Worm (Caenorhabditis elegans): ENCODE data around the gene F13C5.3.
A peak's percentile ranks its signal among the peaks of the same experiment; 100 is the strongest.

The F13C5.3 gene

DNA sequence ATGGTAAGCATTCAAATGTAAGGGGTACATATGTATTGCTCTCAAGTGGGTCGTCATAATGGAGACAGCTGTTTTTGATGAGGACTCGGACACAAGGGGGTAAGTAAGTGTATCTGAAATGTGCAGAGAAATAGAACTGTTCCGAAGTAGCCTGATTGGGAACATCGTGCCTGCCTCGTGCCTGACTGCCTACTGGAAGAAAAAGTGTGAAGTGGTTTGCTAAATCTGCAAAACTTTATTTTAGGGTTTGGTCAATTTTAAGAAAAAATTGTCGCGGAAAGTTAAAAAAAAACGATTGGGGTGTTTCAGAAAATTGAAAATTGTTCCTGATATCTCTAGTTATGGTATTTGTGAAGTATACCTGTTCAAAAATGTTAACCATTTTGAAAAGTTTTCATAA is 42.2 kb downstream of the F13C5.3 start, which contains the start of gene hlh-19:
hlh-19 (minus strand) TSS at position 101 of the 400 bp plus-strand sequence.
- no peak for TF ChIP-seq egl-27 (tag; optimal IDR thresholded peaks at IDR 0.05)
- TF ChIP-seq alr-1 (tag; optimal IDR thresholded peaks at IDR 0.05; ENCODE audit: borderline replicate concordance): no peak
- TF ChIP-seq snu-23 (GFP tag; optimal IDR thresholded peaks at IDR 0.05): no peak
- no peak for TF ChIP-seq efl-3 (GFP tag; optimal IDR thresholded peaks at IDR 0.05)
- TF ChIP-seq fkh-4 (tag; optimal IDR thresholded peaks at IDR 0.05; ENCODE audit: borderline replicate concordance): no peak
- no peak for TF ChIP-seq sup-37 (GFP tag; optimal IDR thresholded peaks at IDR 0.05)
- no peak for TF ChIP-seq rnt-1 (tag; optimal IDR thresholded peaks at IDR 0.05)
- no peak for TF ChIP-seq pqm-1 (tag; optimal IDR thresholded peaks at IDR 0.05)
- TF ChIP-seq efl-1 (optimal IDR thresholded peaks at IDR 0.05): no peak
- no peak for TF ChIP-seq efl-1 (GFP tag; optimal IDR thresholded peaks at IDR 0.05 in 1 of 2)
- no peak for TF ChIP-seq grh-1 (GFP tag; IDR thresholded peaks at IDR 0.05)
- TF ChIP-seq ztf-11 (tag; optimal IDR thresholded peaks at IDR 0.05): no peak
- no peak for TF ChIP-seq lsy-2 (tag; optimal IDR thresholded peaks at IDR 0.05)
- TF ChIP-seq dpl-1 (GFP tag; optimal IDR thresholded peaks at IDR 0.05): no peak
- no peak for TF ChIP-seq elt-3 (tag; optimal IDR thresholded peaks at IDR 0.05)
- no peak for TF ChIP-seq ama-1 (optimal IDR thresholded peaks at IDR 0.05)
- no peak for TF ChIP-seq hlh-4 (tag; optimal IDR thresholded peaks at IDR 0.05)

DNA sequence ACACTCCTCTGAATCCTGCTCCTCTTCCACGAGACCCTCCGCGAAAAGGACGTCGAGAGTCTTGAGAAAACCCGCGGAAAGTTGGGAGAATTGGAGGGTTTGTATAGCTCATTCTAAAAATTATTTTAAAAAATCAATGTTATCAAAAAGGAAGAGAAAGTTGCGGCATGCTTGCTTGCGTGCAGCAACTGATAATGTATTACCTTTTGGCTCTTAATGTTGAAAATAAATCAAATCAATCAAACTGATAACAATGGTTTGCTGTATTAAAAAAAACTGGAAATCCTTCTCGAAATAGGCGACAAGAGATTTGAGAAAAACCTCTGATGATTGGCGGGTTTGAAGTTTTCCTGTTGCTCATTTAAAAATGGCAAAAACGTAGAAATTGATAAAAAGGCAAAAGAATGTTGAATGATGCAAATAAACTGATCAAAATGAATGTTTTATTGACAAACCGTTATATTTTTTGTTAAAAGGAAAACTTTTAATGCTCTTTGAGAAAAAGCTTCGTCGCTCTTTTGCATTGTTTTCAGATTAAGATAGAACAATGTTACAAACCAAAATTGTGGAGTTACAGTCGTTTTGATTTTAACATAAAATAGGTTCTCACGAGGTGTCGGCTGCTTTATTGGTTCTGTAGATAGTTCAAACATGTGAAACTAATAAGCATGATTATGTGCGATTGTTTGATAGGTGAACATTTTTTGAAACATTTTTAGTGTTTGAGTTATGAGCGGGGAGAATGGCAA is 44.2 kb downstream of the F13C5.3 start:
- TF ChIP-seq elt-2 (tag; optimal IDR thresholded peaks at IDR 0.05): peak; percentile 66
- no peak for TF ChIP-seq efl-1 (optimal IDR thresholded peaks at IDR 0.05)
- no peak for TF ChIP-seq efl-1 (GFP tag; optimal IDR thresholded peaks at IDR 0.05 in 1 of 2)

DNA sequence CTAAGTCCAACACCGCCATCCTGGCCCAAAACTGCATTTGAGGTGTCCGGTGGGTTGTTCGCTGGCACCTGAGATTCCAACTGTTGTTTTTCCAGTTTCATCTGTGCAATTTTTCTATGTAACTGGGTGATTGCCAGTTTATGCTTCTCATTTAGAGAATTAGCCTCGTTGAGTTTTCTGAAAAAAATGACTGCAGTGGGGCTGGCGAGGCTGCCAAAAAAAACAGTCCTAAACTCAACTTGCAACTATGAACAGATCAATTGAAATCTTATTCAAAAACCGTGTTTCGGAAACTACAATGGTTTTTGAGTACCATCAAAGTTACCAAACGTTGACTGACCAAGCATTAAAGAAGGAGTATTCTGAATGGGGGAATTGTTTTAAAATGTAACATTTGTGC is 45.5 kb downstream of the F13C5.3 start, which contains the start of gene F57C12.6:
F57C12.6 (minus strand) TSS at position 101 of the 400 bp plus-strand sequence.
- no peak for TF ChIP-seq aly-2 (tag; optimal IDR thresholded peaks at IDR 0.05)
- TF ChIP-seq C04F5.9 (tag; optimal IDR thresholded peaks at IDR 0.05): no peak
- TF ChIP-seq vab-15 (tag; optimal IDR thresholded peaks at IDR 0.05): no peak
- no peak for TF ChIP-seq fos-1 (tag; optimal IDR thresholded peaks at IDR 0.05)
- TF ChIP-seq zag-1 (tag; optimal IDR thresholded peaks at IDR 0.05): no peak
- TF ChIP-seq mdl-1 (tag; optimal IDR thresholded peaks at IDR 0.05): no peak
- no peak for TF ChIP-seq sup-37 (GFP tag; optimal IDR thresholded peaks at IDR 0.05)
- no peak for TF ChIP-seq elt-2 (tag; optimal IDR thresholded peaks at IDR 0.05)

DNA sequence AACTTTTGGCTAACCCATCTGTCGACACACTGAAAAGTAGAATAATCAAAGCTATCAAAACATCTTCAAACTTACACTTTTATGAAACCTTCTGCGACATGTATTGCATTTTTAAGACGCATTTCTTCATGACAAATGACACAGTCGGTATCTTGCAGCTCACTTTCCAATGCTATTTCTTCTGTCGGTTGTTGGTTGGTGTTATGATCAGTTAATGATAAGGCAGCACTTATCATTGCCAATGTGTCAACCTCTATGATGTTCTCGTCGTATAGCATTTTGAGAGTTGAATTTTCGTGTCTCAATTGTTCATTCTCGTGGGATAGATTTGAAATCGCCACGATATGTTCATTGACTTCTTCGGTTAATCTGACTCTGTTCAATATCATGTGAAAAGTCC is 46.0 kb downstream of the F13C5.3 start:
- no peak for TF ChIP-seq mep-1 (tag; optimal IDR thresholded peaks at IDR 0.05)
- no peak for TF ChIP-seq egl-27 (tag; optimal IDR thresholded peaks at IDR 0.05)
- TF ChIP-seq ceh-63 (GFP tag; optimal IDR thresholded peaks at IDR 0.05): no peak
- TF ChIP-seq lin-35 (GFP tag; optimal IDR thresholded peaks at IDR 0.05): peak in 1 of 2 experiments; percentile 19
- no peak for TF ChIP-seq lin-13 (GFP tag; optimal IDR thresholded peaks at IDR 0.05)

DNA sequence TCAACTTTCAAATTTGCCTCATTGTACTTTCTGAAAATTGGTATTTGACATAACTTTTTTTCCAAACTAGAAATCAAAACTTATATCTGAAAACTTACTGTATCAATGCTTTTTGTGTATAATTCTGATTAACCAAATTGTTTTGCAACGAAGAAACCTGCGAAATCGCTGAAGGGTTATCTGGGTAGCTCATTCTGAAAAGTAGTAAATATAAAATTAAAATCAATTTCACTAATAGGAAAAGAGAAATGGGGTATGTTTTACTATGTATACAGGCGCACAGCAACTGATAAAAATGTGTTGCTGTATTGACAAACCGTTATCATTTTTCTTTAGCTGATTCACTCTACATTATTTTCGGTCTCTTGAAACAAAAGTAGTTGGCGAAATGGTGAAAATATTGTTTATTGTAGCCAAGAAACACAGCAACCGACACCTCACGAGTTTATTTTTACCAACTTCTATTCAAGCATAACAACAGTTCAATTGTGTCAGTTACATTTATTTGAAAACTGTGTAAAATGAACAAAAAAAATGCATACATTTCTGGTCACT is 48.1 kb downstream of the F13C5.3 start, which contains the start of gene F57C12.2:
F57C12.2 (minus strand) TSS at position 218 of the 555 bp plus-strand sequence.
- peak in 1 of 2 experiments; percentile 25 for TF ChIP-seq lin-35 (GFP tag; optimal IDR thresholded peaks at IDR 0.05)
- TF ChIP-seq lin-13 (GFP tag; optimal IDR thresholded peaks at IDR 0.05): no peak
- peak; percentile 49 for TF ChIP-seq elt-2 (tag; optimal IDR thresholded peaks at IDR 0.05)
